Worm (Caenorhabditis elegans) whole organism, early embryonic: ENCODE measurements around the gene ZK1010.2.

Source experiments
- ama-1 ChIP-seq: fragments of 150-350 bp; optimal IDR thresholded peaks from 2 replicates; lab custom pipeline; 2014
- flt-1 ChIP-seq: fragments of 200-800 bp; sonication (Bioruptor generic); IDR thresholded peaks from 2 replicates; pipeline ENCODE4 v1.3.6; 2022; ENCODE audit warnings: missing genetic modification characterization, missing compliant biosample characterization
- pes-1 ChIP-seq: fragments of 200-800 bp; sonication (Bioruptor generic); IDR thresholded peaks from 2 replicates; pipeline ENCODE4 v1.3.6; 2022; ENCODE audit warnings: missing genetic modification reagents, missing genetic modification characterization, missing compliant biosample characterization

- TF ChIP-seq ama-1 (lab: Kevin White, UChicago), result no peak
- TF ChIP-seq pes-1 (GFP tag; lab: Robert Waterston, UW), result no peak
- TF ChIP-seq flt-1 (GFP tag; lab: Robert Waterston, UW), result no peak
Measured at ce11 chrIII:12931786-12932427, 45.8 kb downstream of the ZK1010.2 start, which contains the start of gene rbm-7.
